Worm (Caenorhabditis elegans): ENCODE measurements around the gene sre-10.

sre-10 gene

DNA sequence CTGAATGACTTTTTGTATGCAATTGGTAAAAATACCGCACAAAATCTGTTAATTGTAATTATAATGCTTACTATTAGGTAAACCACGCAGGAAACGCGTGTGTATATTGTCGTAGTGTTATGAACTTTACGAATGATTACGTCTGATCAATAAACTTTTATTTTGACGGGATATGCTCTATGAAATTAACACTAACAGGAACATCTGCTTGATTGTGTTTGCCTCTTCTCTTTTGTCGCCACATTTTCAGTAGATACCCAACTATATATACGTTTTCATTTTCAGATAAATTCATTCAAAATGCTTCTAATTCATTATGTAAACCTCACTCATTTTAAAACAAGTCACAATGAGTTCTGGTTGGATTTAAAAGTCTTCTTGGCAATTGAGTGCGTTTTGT is at the start of gene sre-10:
TSS of gene sre-10 (plus strand) at position 301 of the 400 bp plus-strand sequence.
- TF ChIP-seq tbx-11 (GFP tag; IDR thresholded peaks at IDR 0.05) (no peak), tra-4 (tag; optimal IDR thresholded peaks at IDR 0.05) (no peak), aly-1 (tag; optimal IDR thresholded peaks at IDR 0.05) (no peak), ama-1 (optimal IDR thresholded peaks at IDR 0.05) (no peak), ceh-13 (GFP tag; optimal IDR thresholded peaks at IDR 0.05) (no peak), ceh-36 (tag; optimal IDR thresholded peaks at IDR 0.05) (no peak), tbx-37 (GFP tag; conservative IDR thresholded peaks at IDR 0.05) (no peak), hmg-4 (GFP tag; optimal IDR thresholded peaks at IDR 0.05) (no peak), B0310.2 (tag; optimal IDR thresholded peaks at IDR 0.05) (no peak)

DNA sequence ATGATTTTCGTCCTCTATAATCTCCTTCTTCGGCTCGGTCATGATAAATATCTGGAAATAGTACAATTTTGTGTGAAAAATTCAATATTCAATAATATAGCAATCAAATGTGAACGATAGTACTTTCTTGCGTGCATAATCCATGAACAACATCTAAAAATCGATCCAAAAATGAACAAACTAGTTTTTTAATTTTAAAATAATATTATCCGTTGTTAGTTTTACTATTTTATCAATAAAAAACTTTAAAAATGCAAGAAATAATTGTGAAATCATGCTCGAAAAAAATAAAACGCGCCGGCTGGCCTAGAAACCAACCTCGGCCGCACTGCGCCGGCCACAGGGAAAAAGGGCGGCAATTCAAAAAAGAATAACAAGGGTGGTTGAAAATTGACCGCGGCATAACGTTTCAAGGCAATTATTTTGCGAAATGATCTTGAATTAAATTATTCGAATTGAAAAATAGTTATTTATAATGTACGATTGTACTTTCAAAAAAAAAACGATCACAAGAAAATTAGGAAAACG is 47.7 kb upstream of the sre-10 start, which contains the start of gene mys-1:
TSS of gene mys-1 (minus strand) at position 51 of the 528 bp plus-strand sequence.
- peak; percentile 39 for TF ChIP-seq F13C5.2 (tag; optimal IDR thresholded peaks at IDR 0.05)
- no peak for TF ChIP-seq ceh-13 (GFP tag; optimal IDR thresholded peaks at IDR 0.05)
- peak; percentile 67 for TF ChIP-seq tbx-37 (GFP tag; conservative IDR thresholded peaks at IDR 0.05)
- TF ChIP-seq hmg-4 (GFP tag; optimal IDR thresholded peaks at IDR 0.05) = peak; percentile 43

DNA sequence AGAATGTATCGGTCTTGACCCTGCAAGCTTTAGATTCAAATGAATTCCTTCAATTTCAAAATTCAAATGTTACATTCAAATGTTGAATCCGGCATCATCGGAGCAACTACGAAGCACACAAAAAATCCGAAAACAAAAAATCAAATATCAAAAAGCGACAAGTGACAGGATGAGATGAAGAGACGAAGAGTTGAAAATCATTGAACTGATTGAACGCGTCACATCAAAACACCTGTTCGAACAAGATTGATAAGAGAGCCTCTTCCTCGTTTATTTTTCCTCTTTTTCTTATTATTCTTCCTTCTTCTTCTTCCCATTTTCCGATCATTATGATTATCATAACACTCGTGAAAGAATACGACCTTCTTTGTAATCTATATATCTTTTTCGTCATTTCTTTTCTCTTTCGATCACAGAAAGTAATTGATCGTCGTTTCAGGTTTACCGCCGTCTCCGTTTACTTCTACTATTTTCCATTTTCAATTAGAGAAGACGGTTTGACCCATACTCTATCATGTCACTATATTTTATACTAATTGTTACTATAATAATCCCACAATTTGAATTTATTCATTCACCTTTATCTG is 46.7 kb upstream of the sre-10 start, which contains the start of gene VC5.2:
TSS of gene VC5.2 (plus strand) at position 439 of the 587 bp plus-strand sequence.
- no peak for TF ChIP-seq aly-1 (tag; optimal IDR thresholded peaks at IDR 0.05)
- TF ChIP-seq flt-1 (GFP tag; IDR thresholded peaks at IDR 0.05) = no peak
- no peak for TF ChIP-seq ceh-13 (GFP tag; optimal IDR thresholded peaks at IDR 0.05)
- TF ChIP-seq ets-7 (tag; optimal IDR thresholded peaks at IDR 0.05) = no peak
- TF ChIP-seq tra-4 (tag; optimal IDR thresholded peaks at IDR 0.05) = no peak
- TF ChIP-seq pes-1 (GFP tag; IDR thresholded peaks at IDR 0.05) = no peak
- TF ChIP-seq ceh-36 (tag; optimal IDR thresholded peaks at IDR 0.05) = no peak
- TF ChIP-seq B0310.2 (tag; optimal IDR thresholded peaks at IDR 0.05) = no peak
- no peak for TF ChIP-seq hmg-4 (GFP tag; optimal IDR thresholded peaks at IDR 0.05)
- TF ChIP-seq hmbx-1 (tag; optimal IDR thresholded peaks at IDR 0.05) = no peak
- no peak for TF ChIP-seq scrt-1 (GFP tag; IDR thresholded peaks at IDR 0.05)
- TF ChIP-seq sea-1 (GFP tag; conservative IDR thresholded peaks at IDR 0.05) = no peak
- TF ChIP-seq tbx-37 (GFP tag; conservative IDR thresholded peaks at IDR 0.05) = no peak
- no peak for TF ChIP-seq F13C5.2 (tag; optimal IDR thresholded peaks at IDR 0.05)
- no peak for TF ChIP-seq hnd-1 (tag; optimal IDR thresholded peaks at IDR 0.05)
- TF ChIP-seq ama-1 (optimal IDR thresholded peaks at IDR 0.05) = no peak
- TF ChIP-seq tbx-11 (GFP tag; IDR thresholded peaks at IDR 0.05) = no peak

DNA sequence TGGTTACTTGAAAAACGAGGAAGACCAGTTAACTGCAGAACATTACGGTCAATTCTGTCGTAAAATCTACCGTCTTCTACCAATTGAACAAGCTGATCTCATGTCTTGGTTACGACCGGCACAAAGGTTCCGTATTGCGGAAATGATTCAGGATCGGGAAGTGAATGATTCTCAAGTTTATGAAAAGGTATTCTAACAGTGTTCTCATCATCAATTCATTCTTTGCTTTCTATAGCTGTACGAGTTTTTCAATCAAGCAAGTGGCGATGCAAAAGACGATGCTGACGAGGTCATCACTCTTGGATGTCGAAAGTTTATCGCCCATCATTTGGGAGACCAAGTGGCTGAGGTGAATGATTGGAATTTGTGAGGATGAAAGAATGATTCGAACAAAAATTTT is 45.0 kb upstream of the sre-10 start:
- TF ChIP-seq tbx-37 (GFP tag; conservative IDR thresholded peaks at IDR 0.05) (no peak), ceh-13 (GFP tag; optimal IDR thresholded peaks at IDR 0.05) (no peak), aly-1 (tag; optimal IDR thresholded peaks at IDR 0.05) (no peak), hnd-1 (tag; optimal IDR thresholded peaks at IDR 0.05) (no peak), tra-4 (tag; optimal IDR thresholded peaks at IDR 0.05) (no peak), F13C5.2 (tag; optimal IDR thresholded peaks at IDR 0.05) (no peak), ets-7 (tag; optimal IDR thresholded peaks at IDR 0.05) (no peak), ama-1 (optimal IDR thresholded peaks at IDR 0.05) (no peak), ceh-36 (tag; optimal IDR thresholded peaks at IDR 0.05) (no peak), scrt-1 (GFP tag; IDR thresholded peaks at IDR 0.05) (no peak), hmbx-1 (tag; optimal IDR thresholded peaks at IDR 0.05) (no peak), hmg-4 (GFP tag; optimal IDR thresholded peaks at IDR 0.05) (no peak), tbx-11 (GFP tag; IDR thresholded peaks at IDR 0.05) (no peak), B0310.2 (tag; optimal IDR thresholded peaks at IDR 0.05) (no peak), sea-1 (GFP tag; conservative IDR thresholded peaks at IDR 0.05) (no peak)

DNA sequence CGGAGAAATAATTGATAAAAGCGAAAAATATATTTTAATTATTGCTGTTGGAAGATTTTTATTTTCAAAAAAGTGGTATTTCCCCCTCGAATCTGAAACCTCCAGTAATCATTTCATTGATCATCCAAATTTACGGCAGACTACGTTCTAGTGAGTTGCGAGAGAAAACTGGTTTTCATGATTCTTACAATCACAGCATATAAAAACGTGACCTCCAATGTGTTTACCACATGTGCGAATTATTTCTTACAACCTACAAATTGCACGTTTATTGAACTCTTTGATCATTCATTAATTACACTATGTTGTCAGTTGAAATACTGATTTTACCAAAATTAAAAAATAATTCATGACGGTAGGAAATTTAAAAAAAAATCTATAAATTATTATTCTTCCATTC is 43.1 kb upstream of the sre-10 start:
- TF ChIP-seq hmg-4 (GFP tag; optimal IDR thresholded peaks at IDR 0.05) (no peak), aly-1 (tag; optimal IDR thresholded peaks at IDR 0.05) (no peak)

DNA sequence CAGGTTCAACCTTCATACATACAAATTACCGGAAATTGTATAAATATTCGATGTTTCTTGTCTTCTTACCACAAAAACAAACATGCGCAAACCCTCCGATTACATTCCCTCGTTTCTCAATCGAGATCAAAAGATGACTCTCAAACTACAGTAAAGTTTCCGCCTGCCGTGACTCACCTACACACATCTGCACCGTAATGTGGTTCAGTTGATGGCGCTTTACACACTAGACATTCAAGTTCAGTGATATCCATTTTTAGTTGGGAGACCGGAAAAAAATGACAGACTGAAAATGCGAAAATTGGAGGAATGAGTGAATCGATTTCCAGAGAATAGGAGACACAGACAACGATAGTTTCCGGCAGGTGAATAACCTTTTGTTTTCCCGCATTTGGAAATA is 41.1 kb upstream of the sre-10 start, which contains the start of gene nhr-286:
TSS of gene nhr-286 (minus strand) at position 324 of the 400 bp plus-strand sequence.
- TF ChIP-seq ama-1 (optimal IDR thresholded peaks at IDR 0.05) = no peak
- no peak for TF ChIP-seq ets-7 (tag; optimal IDR thresholded peaks at IDR 0.05)
- no peak for TF ChIP-seq tbx-37 (GFP tag; conservative IDR thresholded peaks at IDR 0.05)
- no peak for TF ChIP-seq F13C5.2 (tag; optimal IDR thresholded peaks at IDR 0.05)
- TF ChIP-seq flt-1 (GFP tag; IDR thresholded peaks at IDR 0.05) = no peak
- no peak for TF ChIP-seq ceh-36 (tag; optimal IDR thresholded peaks at IDR 0.05)
- no peak for TF ChIP-seq tra-4 (tag; optimal IDR thresholded peaks at IDR 0.05)
- no peak for TF ChIP-seq hmg-4 (GFP tag; optimal IDR thresholded peaks at IDR 0.05)
- TF ChIP-seq tbx-11 (GFP tag; IDR thresholded peaks at IDR 0.05) = no peak
- TF ChIP-seq hnd-1 (tag; optimal IDR thresholded peaks at IDR 0.05) = no peak
- no peak for TF ChIP-seq sea-1 (GFP tag; conservative IDR thresholded peaks at IDR 0.05)
- TF ChIP-seq aly-1 (tag; optimal IDR thresholded peaks at IDR 0.05) = no peak
- TF ChIP-seq pes-1 (GFP tag; IDR thresholded peaks at IDR 0.05) = no peak
- no peak for TF ChIP-seq ceh-13 (GFP tag; optimal IDR thresholded peaks at IDR 0.05)
- no peak for TF ChIP-seq scrt-1 (GFP tag; IDR thresholded peaks at IDR 0.05)
- TF ChIP-seq hmbx-1 (tag; optimal IDR thresholded peaks at IDR 0.05) = no peak
- TF ChIP-seq B0310.2 (tag; optimal IDR thresholded peaks at IDR 0.05) = no peak

DNA sequence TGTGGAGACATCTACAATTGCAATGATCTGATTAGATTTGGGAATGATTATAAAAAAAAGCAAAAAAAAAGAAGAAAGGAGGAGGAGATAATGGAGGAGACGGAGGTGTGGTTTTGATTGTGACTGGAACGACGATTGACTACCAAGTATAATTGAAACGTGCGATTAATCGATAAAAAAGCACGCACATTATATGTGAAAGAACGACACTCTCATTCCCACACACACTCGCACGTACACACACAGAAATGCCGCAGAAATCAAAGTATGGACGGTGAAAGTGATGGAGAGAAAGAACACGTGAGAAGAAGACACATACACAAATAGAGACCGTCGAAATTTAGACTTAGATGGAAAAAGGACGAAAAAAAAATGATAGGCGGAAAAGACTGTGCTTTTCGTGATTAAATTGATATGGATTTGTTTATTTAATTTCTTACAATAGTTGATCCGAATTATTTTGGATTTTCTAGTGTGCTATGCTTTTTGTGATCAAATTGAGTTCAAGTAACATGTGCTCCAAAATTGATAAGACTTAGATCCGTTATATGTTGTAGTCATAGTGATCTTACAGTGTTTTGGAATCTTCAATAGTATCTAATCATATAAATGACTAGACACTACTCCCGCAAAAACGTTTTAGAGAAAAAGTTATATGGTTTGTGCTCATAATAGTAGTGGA is 38.5 kb upstream of the sre-10 start, which contains the start of gene nhr-135:
TSS of gene nhr-135 (minus strand) at position 51 of the 682 bp plus-strand sequence.
- TF ChIP-seq ceh-13 (GFP tag; optimal IDR thresholded peaks at IDR 0.05) (no peak), F13C5.2 (tag; optimal IDR thresholded peaks at IDR 0.05) (no peak), aly-1 (tag; optimal IDR thresholded peaks at IDR 0.05) (no peak), hnd-1 (tag; optimal IDR thresholded peaks at IDR 0.05) (no peak)

All from whole organism, early embryonic.